Fruit fly (Drosophila melanogaster) whole organism, prepupa: Measurements from ENCODE around the gene CG9928.

Experiments
- acj6 ChIP-seq: fragments of 200-800 bp; sonication (Bioruptor generic); optimal IDR thresholded peaks from 3 replicates; lab custom pipeline; 2016; ENCODE audit warnings: missing biosample characterization, missing genetic modification characterization
- salr ChIP-seq, 2 experiments: fragments of 200-800 bp; sonication (Bioruptor generic); optimal IDR thresholded peaks; 3 replicates each; lab custom pipeline; 2016 to 2018; ENCODE audit warnings: missing biosample characterization in 2 of 2, missing genetic modification characterization in 2 of 2, mild to moderate bottlenecking in 1 of 2

DNA sequence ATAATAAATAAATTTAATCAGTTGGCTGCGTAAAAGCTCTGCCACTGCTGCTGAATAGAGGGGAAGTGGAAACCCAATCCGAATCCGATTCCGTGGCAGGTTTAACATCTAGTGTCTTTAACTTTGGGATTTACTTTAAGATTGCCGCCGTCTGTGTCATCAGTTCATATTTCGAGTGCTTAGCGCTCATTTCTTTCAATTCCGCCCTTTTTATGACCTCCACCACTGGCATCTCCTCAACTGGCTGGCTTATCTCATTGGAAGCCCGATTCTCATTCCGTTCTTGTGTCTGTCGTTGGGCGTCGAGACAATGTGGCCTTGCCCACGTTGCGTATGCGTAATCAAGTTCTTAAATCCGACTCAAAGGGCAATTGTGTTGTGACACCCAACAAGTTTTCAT, 1.8 kb downstream of the CG9928 start:
- TF ChIP-seq salr (GFP tag; optimal IDR thresholded peaks at IDR 0.05; lab: Kevin White, UChicago) (no peak), acj6 (GFP tag; lab: Kevin White, UChicago) (no peak)
